Worm (Caenorhabditis elegans) whole organism, L3 larva: ENCODE results near the gene math-44.
"Not testable (repeated sequence)": the region's sequence is repeated elsewhere in the genome, so short reads cannot be mapped to it uniquely, and the experiment has no call there.

Experiments
- ZK546.5 ChIP-seq: sonication (generic microtip); optimal IDR thresholded peaks from 2 replicates; lab custom pipeline; 2017; ENCODE audit warnings: missing biosample characterization, missing genetic modification characterization
- aly-2 ChIP-seq: fragments of 150-350 bp; optimal IDR thresholded peaks from 2 replicates; lab custom pipeline; 2014; ENCODE audit warnings: missing biosample characterization, missing genetic modification characterization
- ama-1 ChIP-seq: fragments of 150-350 bp; optimal IDR thresholded peaks from 2 replicates; lab custom pipeline; 2018
- ceh-16 ChIP-seq: sonication (generic microtip); optimal IDR thresholded peaks from 2 replicates; lab custom pipeline; 2017; ENCODE audit warnings: missing biosample characterization, missing genetic modification characterization
- ceh-28 ChIP-seq: fragments of 150-350 bp; optimal IDR thresholded peaks from 2 replicates; lab custom pipeline; 2014; ENCODE audit warnings: missing biosample characterization, missing genetic modification reagents, missing genetic modification characterization
- ceh-82 ChIP-seq: fragments of 150-350 bp; optimal IDR thresholded peaks from 2 replicates; lab custom pipeline; 2014; ENCODE audit warnings: missing biosample characterization, missing genetic modification characterization
- ceh-9 ChIP-seq: sonication (generic microtip); optimal IDR thresholded peaks from 2 replicates; lab custom pipeline; 2018; ENCODE audit warnings: missing biosample characterization, missing genetic modification characterization
- egl-27 ChIP-seq: sonication (generic microtip); optimal IDR thresholded peaks from 4 replicates; lab custom pipeline; 2017; ENCODE audit warnings: missing biosample characterization, missing genetic modification reagents, missing genetic modification characterization
- egl-5 ChIP-seq: fragments of 150-350 bp; optimal IDR thresholded peaks from 2 replicates; lab custom pipeline; 2017; ENCODE audit warnings: missing biosample characterization, missing genetic modification reagents, missing genetic modification characterization, inconsistent platforms
- elt-2 ChIP-seq: sonication (generic microtip); optimal IDR thresholded peaks from 2 replicates; lab custom pipeline; 2016; ENCODE audit warnings: missing genetic modification reagents, mild to moderate bottlenecking, missing genetic modification characterization, missing compliant biosample characterization
- elt-3 ChIP-seq, 3 experiments: fragments of 150-350 bp in 1 of 3; sonication (generic microtip) in 2 of 3; optimal IDR thresholded peaks; 2 replicates in 2 of 3; 4 replicates in 1 of 3; lab custom pipeline; 2014 to 2017; ENCODE audit warnings: missing biosample characterization in 3 of 3, missing genetic modification characterization in 3 of 3
- eor-1 ChIP-seq, 2 experiments: fragments of 150-350 bp; optimal IDR thresholded peaks; 2 replicates each; lab custom pipeline; 2014 to 2018; ENCODE audit warnings: missing biosample characterization in 2 of 2, missing genetic modification characterization in 2 of 2
- fkh-10 ChIP-seq: sonication (generic microtip); optimal IDR thresholded peaks from 2 replicates; lab custom pipeline; 2017; ENCODE audit warnings: missing biosample characterization, missing genetic modification reagents, missing genetic modification characterization
- fkh-2 ChIP-seq: fragments of 150-350 bp; optimal IDR thresholded peaks from 2 replicates; lab custom pipeline; 2014; ENCODE audit warnings: missing biosample characterization, missing genetic modification reagents, missing genetic modification characterization
- fos-1 ChIP-seq: fragments of 150-350 bp; optimal IDR thresholded peaks from 2 replicates; lab custom pipeline; 2014; ENCODE audit warnings: missing biosample characterization, missing genetic modification characterization
- jun-1 ChIP-seq: fragments of 150-350 bp; optimal IDR thresholded peaks from 2 replicates; lab custom pipeline; 2014; ENCODE audit warnings: missing biosample characterization, missing genetic modification reagents, missing genetic modification characterization
- lin-15B ChIP-seq: fragments of 150-350 bp; optimal IDR thresholded peaks from 2 replicates; lab custom pipeline; 2014; ENCODE audit warnings: missing biosample characterization, missing genetic modification characterization
- lsy-12 ChIP-seq: sonication (generic microtip); optimal IDR thresholded peaks from 2 replicates; lab custom pipeline; 2016; ENCODE audit warnings: mild to moderate bottlenecking, missing genetic modification characterization, missing compliant biosample characterization
- mdl-1 ChIP-seq: fragments of 150-350 bp; optimal IDR thresholded peaks from 2 replicates; lab custom pipeline; 2014; ENCODE audit warnings: missing biosample characterization, missing genetic modification characterization
- nfya-1 ChIP-seq: sonication (generic microtip); optimal IDR thresholded peaks from 2 replicates; lab custom pipeline; 2017; ENCODE audit warnings: missing genetic modification characterization, mild to moderate bottlenecking, missing compliant biosample characterization, antibody characterized with exemption, moderate library complexity; ENCODE audit not compliant: insufficient read depth
- nhr-11 ChIP-seq: fragments of 150-350 bp; optimal IDR thresholded peaks from 2 replicates; lab custom pipeline; 2014; ENCODE audit warnings: missing biosample characterization, missing genetic modification characterization
- nhr-12 ChIP-seq: fragments of 150-350 bp; optimal IDR thresholded peaks from 2 replicates; lab custom pipeline; 2014; ENCODE audit warnings: missing biosample characterization, missing genetic modification characterization
- nhr-23 ChIP-seq: fragments of 150-350 bp; optimal IDR thresholded peaks from 2 replicates; lab custom pipeline; 2014; ENCODE audit warnings: missing biosample characterization, missing genetic modification reagents, missing genetic modification characterization
- nhr-237 ChIP-seq: fragments of 150-350 bp; optimal IDR thresholded peaks from 2 replicates; lab custom pipeline; 2014; ENCODE audit warnings: missing biosample characterization, missing genetic modification characterization
- nhr-77 ChIP-seq: fragments of 150-350 bp; optimal IDR thresholded peaks from 2 replicates; lab custom pipeline; 2014; ENCODE audit warnings: missing biosample characterization, missing genetic modification characterization
- pha-4 ChIP-seq: fragments of 150-350 bp; optimal IDR thresholded peaks from 2 replicates; lab custom pipeline; 2014; ENCODE audit warnings: missing biosample characterization, missing genetic modification reagents, missing genetic modification characterization
- pqm-1 ChIP-seq: fragments of 150-350 bp; optimal IDR thresholded peaks from 2 replicates; lab custom pipeline; 2017; ENCODE audit warnings: missing biosample characterization, missing genetic modification characterization, inconsistent platforms
- sea-2 ChIP-seq: fragments of 150-350 bp; sonication (generic microtip); optimal IDR thresholded peaks from 4 replicates; lab custom pipeline; 2014; ENCODE audit warnings: missing biosample characterization, missing genetic modification reagents, missing genetic modification characterization
- snpc-4 ChIP-seq: fragments of 150-350 bp; optimal IDR thresholded peaks from 2 replicates; lab custom pipeline; 2014; ENCODE audit warnings: missing biosample characterization, missing genetic modification characterization
- unc-62 ChIP-seq: fragments of 150-350 bp; sonication (generic microtip); optimal IDR thresholded peaks from 4 replicates; lab custom pipeline; 2014; ENCODE audit warnings: missing biosample characterization, missing genetic modification reagents, missing genetic modification characterization
- zag-1 ChIP-seq: fragments of 150-350 bp; optimal IDR thresholded peaks from 2 replicates; lab custom pipeline; 2014; ENCODE audit warnings: missing biosample characterization, missing genetic modification characterization
- ztf-11 ChIP-seq: fragments of 150-350 bp; optimal IDR thresholded peaks from 2 replicates; lab custom pipeline; 2014; ENCODE audit warnings: missing biosample characterization, missing genetic modification characterization
- ztf-4 ChIP-seq: fragments of 150-350 bp; optimal IDR thresholded peaks from 2 replicates; lab custom pipeline; 2014; ENCODE audit warnings: missing biosample characterization, missing genetic modification characterization

math-44 gene

ce11 chrII:1993738-1994137 lies 4.6 kb downstream of the math-44 start, which contains the start of gene math-21:
math-21 (plus strand) TSS chrII:1994038.
- TF ChIP-seq jun-1 (tag; lab: Kevin White, UChicago) (no peak), egl-5 (tag; lab: Kevin White, UChicago) (no peak), mdl-1 (tag; lab: Kevin White, UChicago) (no peak), ceh-82 (tag; lab: Kevin White, UChicago) (no peak), nhr-23 (tag; lab: Kevin White, UChicago) (no peak), eor-1 (tag; optimal IDR thresholded peaks at IDR 0.05; lab: Kevin White, UChicago) (no peak), aly-2 (tag; lab: Kevin White, UChicago) (no peak), fkh-2 (tag; lab: Kevin White, UChicago) (no peak), lin-15B (tag; lab: Kevin White, UChicago) (no peak), ztf-11 (tag; lab: Kevin White, UChicago) (no peak), lsy-12 (tag; lab: Kevin White, UChicago) (no peak)

ce11 chrII:1995744-1996143 lies 6.6 kb downstream of the math-44 start:
- TF ChIP-seq lsy-12 (tag; lab: Kevin White, UChicago) (no peak), zag-1 (tag; lab: Kevin White, UChicago) (no peak), elt-2 (tag; lab: Kevin White, UChicago) (peak; percentile 83), lin-15B (tag; lab: Kevin White, UChicago) (no peak), pqm-1 (tag; lab: Kevin White, UChicago) (peak; percentile 57), pha-4 (peak; percentile 34), jun-1 (tag; lab: Kevin White, UChicago) (peak; percentile 8), aly-2 (tag; lab: Kevin White, UChicago) (no peak), sea-2 (GFP tag; lab: Kevin White, UChicago) (no peak), nhr-11 (tag; lab: Kevin White, UChicago) (peak; percentile 27)

- TF ChIP-seq ztf-4 = no peak
Observed at ce11 chrII:1996237-1996636, 7.1 kb downstream of the math-44 start, which contains the start of gene math-20. math-20 (plus strand) TSS chrII:1996537.

- TF ChIP-seq sea-2 (GFP tag; lab: Kevin White, UChicago); mdl-1 (tag; lab: Kevin White, UChicago); ceh-16 (tag; lab: Kevin White, UChicago): not testable (repeated sequence)
- TF ChIP-seq, all 47 proteins: peak for 0; not testable (repeated sequence) for 47
Observed at ce11 chrII:1998561-1998960, 9.5 kb downstream of the math-44 start, which contains the start of gene math-19. math-19 (plus strand) TSS chrII:1998861.

ce11 chrII:2000720-2001119 lies 11.6 kb downstream of the math-44 start, which contains the start of gene ceh-84:
ceh-84 (minus strand) TSS chrII:2000820.
- TF ChIP-seq unc-62 (GFP tag; lab: Kevin White, UChicago); lsy-12 (tag; lab: Kevin White, UChicago); egl-27 (tag; lab: Kevin White, UChicago): not testable (repeated sequence)

ce11 chrII:2011179-2011578 lies 22.1 kb downstream of the math-44 start:
- TF ChIP-seq lsy-12 (tag; lab: Kevin White, UChicago) (no peak), aly-2 (tag; lab: Kevin White, UChicago) (no peak), ceh-9 (tag; lab: Kevin White, UChicago) (no peak), ama-1 (no peak), fos-1 (tag; lab: Kevin White, UChicago) (no peak), nhr-12 (tag; lab: Kevin White, UChicago) (no peak), fkh-10 (no peak)

- TF ChIP-seq ztf-4 = no peak
- TF ChIP-seq eor-1 (tag; optimal IDR thresholded peaks at IDR 0.05; lab: Kevin White, UChicago) = no peak
- no peak for TF ChIP-seq ZK546.5 (tag; lab: Kevin White, UChicago)
- TF ChIP-seq ceh-16 (tag; lab: Kevin White, UChicago) = no peak
- TF ChIP-seq nhr-77 (tag; lab: Kevin White, UChicago) = no peak
- no peak for TF ChIP-seq nhr-11 (tag; lab: Kevin White, UChicago)
- TF ChIP-seq elt-3 (tag; optimal IDR thresholded peaks at IDR 0.05; lab: Kevin White, UChicago) = no peak
- TF ChIP-seq elt-2 (tag; lab: Kevin White, UChicago) = no peak
- no peak for TF ChIP-seq ama-1
- no peak for TF ChIP-seq snpc-4 (tag; lab: Kevin White, UChicago)
- no peak for TF ChIP-seq ceh-28 (tag; lab: Kevin White, UChicago)
- no peak for TF ChIP-seq nhr-12 (tag; lab: Kevin White, UChicago)
- no peak for TF ChIP-seq nfya-1 (tag; lab: Kevin White, UChicago)
- no peak for TF ChIP-seq nhr-237 (tag; lab: Kevin White, UChicago)
- TF ChIP-seq, all 47 proteins: peak for 0
Observed at ce11 chrII:2012698-2013097, 23.6 kb downstream of the math-44 start, which contains the start of gene F59H6.15. F59H6.15 (plus strand) TSS chrII:2012998.
